Fruit fly (Drosophila melanogaster) whole organism, embryonic: Measurements from ENCODE around the gene CG6675.

ENCODE experiments used
- Adf1 ChIP-seq: fragments of 200-800 bp; sonication (Bioruptor generic); IDR thresholded peaks from 2 replicates; pipeline ENCODE4 v1.3.6; 2022; ENCODE audit warnings: missing biosample characterization, missing genetic modification characterization
- CG10366 ChIP-seq: fragments of 200-800 bp; sonication (Bioruptor generic); IDR thresholded peaks from 2 replicates; pipeline ENCODE4 v1.3.6; 2022; ENCODE audit warnings: missing biosample characterization, missing genetic modification characterization
- CG10431 ChIP-seq: fragments of 200-800 bp; sonication (Bioruptor generic); optimal IDR thresholded peaks from 3 replicates; lab custom pipeline; 2018; ENCODE audit warnings: missing biosample characterization, mild to moderate bottlenecking, missing genetic modification characterization
- CG10959 ChIP-seq: fragments of 200-800 bp; sonication (Bioruptor generic); IDR thresholded peaks from 2 replicates; pipeline ENCODE4 v1.3.6; 2022; ENCODE audit warnings: missing biosample characterization, missing genetic modification characterization
- CG11723 ChIP-seq: fragments of 200-800 bp; sonication (Bioruptor generic); optimal IDR thresholded peaks from 2 replicates; lab custom pipeline; 2017; ENCODE audit warnings: missing biosample characterization, mild to moderate bottlenecking, missing genetic modification characterization
- CG12769 ChIP-seq: fragments of 200-800 bp; sonication (Bioruptor generic); optimal IDR thresholded peaks from 2 replicates; lab custom pipeline; 2019; ENCODE audit warnings: missing biosample characterization, mild to moderate bottlenecking, missing genetic modification characterization, moderate library complexity
- CG1603 ChIP-seq: fragments of 200-800 bp; sonication (Bioruptor generic); optimal IDR thresholded peaks from 2 replicates; lab custom pipeline; 2019; ENCODE audit warnings: missing biosample characterization, mild to moderate bottlenecking, missing genetic modification characterization, moderate library complexity
- CG17802 ChIP-seq: fragments of 200-800 bp; sonication (Bioruptor generic); optimal IDR thresholded peaks from 2 replicates; lab custom pipeline; 2018; ENCODE audit warnings: missing biosample characterization, mild to moderate bottlenecking, missing genetic modification characterization, moderate library complexity
- CG17912 ChIP-seq: fragments of 200-800 bp; sonication (Bioruptor generic); optimal IDR thresholded peaks from 2 replicates; lab custom pipeline; 2018; ENCODE audit warnings: missing biosample characterization, mild to moderate bottlenecking, missing genetic modification characterization
- CG18262 ChIP-seq: fragments of 200-800 bp; optimal IDR thresholded peaks from 3 replicates; lab custom pipeline; 2019; ENCODE audit warnings: missing biosample characterization, mild to moderate bottlenecking, missing genetic modification characterization, moderate library complexity
- CG18619 ChIP-seq: fragments of 200-800 bp; sonication (Bioruptor generic); optimal IDR thresholded peaks from 3 replicates; lab custom pipeline; 2017; ENCODE audit warnings: missing biosample characterization, mild to moderate bottlenecking, missing genetic modification characterization
- CG2199 ChIP-seq: fragments of 200-800 bp; sonication (Bioruptor generic); IDR thresholded peaks from 3 replicates; pipeline ENCODE4 v1.3.6; 2022; ENCODE audit warnings: missing biosample characterization, missing genetic modification characterization
- CG30020 ChIP-seq: fragments of 200-800 bp; optimal IDR thresholded peaks from 2 replicates; lab custom pipeline; 2019; ENCODE audit warnings: missing biosample characterization, mild to moderate bottlenecking, missing genetic modification characterization, moderate library complexity
- CG34224 ChIP-seq: fragments of 200-800 bp; sonication (Bioruptor generic); IDR thresholded peaks from 3 replicates; pipeline ENCODE4 v1.3.6; 2022; ENCODE audit warnings: missing biosample characterization, missing genetic modification characterization; ENCODE audit not compliant: partially characterized antibody
- CG3726 ChIP-seq: fragments of 200-800 bp; sonication (Bioruptor generic); IDR thresholded peaks from 3 replicates; pipeline ENCODE4, ENCODE4 v1.3.6; 2022; ENCODE audit warnings: missing biosample characterization, missing genetic modification characterization
- CG4617 ChIP-seq: fragments of 200-800 bp; sonication (Bioruptor generic); optimal IDR thresholded peaks from 3 replicates; lab custom pipeline; 2016; ENCODE audit warnings: missing biosample characterization, missing genetic modification characterization, borderline replicate concordance
- CG7271 ChIP-seq: fragments of 200-800 bp; sonication (Bioruptor generic); optimal IDR thresholded peaks from 2 replicates; lab custom pipeline; 2018; ENCODE audit warnings: missing biosample characterization, mild to moderate bottlenecking, missing genetic modification characterization, moderate library complexity
- CG8388 ChIP-seq: fragments of 200-800 bp; sonication (Bioruptor generic); optimal IDR thresholded peaks from 2 replicates; lab custom pipeline; 2019; ENCODE audit warnings: missing biosample characterization, mild to moderate bottlenecking, missing genetic modification characterization, moderate library complexity
- CG9932 ChIP-seq: fragments of 200-800 bp; sonication (Bioruptor generic); IDR thresholded peaks from 2 replicates; pipeline ENCODE4 v1.3.6; 2022; ENCODE audit warnings: missing biosample characterization, missing genetic modification characterization
- CoRest ChIP-seq: fragments of 200-800 bp; sonication (Bioruptor generic); optimal IDR thresholded peaks from 3 replicates; lab custom pipeline; 2018; ENCODE audit warnings: missing biosample characterization, mild to moderate bottlenecking, missing genetic modification characterization, moderate library complexity
- Dip2 ChIP-seq: fragments of 200-800 bp; sonication (Bioruptor generic); IDR thresholded peaks from 2 replicates; pipeline ENCODE4 v1.3.6; 2022; ENCODE audit warnings: missing biosample characterization, missing genetic modification characterization
- Doc3 ChIP-seq: fragments of 200-800 bp; sonication (Bioruptor generic); IDR thresholded peaks from 3 replicates; pipeline ENCODE4 v1.3.6; 2022; ENCODE audit warnings: missing biosample characterization, missing genetic modification characterization; ENCODE audit not compliant: partially characterized antibody
- E2f2 ChIP-seq: fragments of 200-800 bp; sonication (Bioruptor generic); IDR thresholded peaks from 2 replicates; pipeline ENCODE4 v1.3.6; 2022; ENCODE audit warnings: missing biosample characterization, missing genetic modification characterization
- Elba2 ChIP-seq: fragments of 200-800 bp; sonication (Bioruptor generic); optimal IDR thresholded peaks from 3 replicates; lab custom pipeline; 2016; ENCODE audit warnings: missing biosample characterization, missing genetic modification characterization
- Hand ChIP-seq: fragments of 200-800 bp; sonication (Bioruptor generic); optimal IDR thresholded peaks from 2 replicates; lab custom pipeline; 2017; ENCODE audit warnings: mild to moderate bottlenecking, missing biosample characterization, missing genetic modification reagents, missing genetic modification characterization
- Hmr ChIP-seq: fragments of 200-800 bp; sonication (Bioruptor generic); optimal IDR thresholded peaks from 3 replicates; lab custom pipeline; 2017; ENCODE audit warnings: mild to moderate bottlenecking, missing biosample characterization, missing genetic modification reagents, missing genetic modification characterization
- Hr51 ChIP-seq, 2 experiments: fragments of 200-800 bp; sonication (Bioruptor generic); optimal IDR thresholded peaks; 2 replicates in 1 of 2; 3 replicates in 1 of 2; lab custom pipeline; 2016 to 2018; ENCODE audit warnings: missing biosample characterization in 2 of 2, missing genetic modification characterization in 2 of 2, mild to moderate bottlenecking in 1 of 2, moderate library complexity in 1 of 2
- Meics ChIP-seq: fragments of 200-800 bp; sonication (Bioruptor generic); optimal IDR thresholded peaks from 2 replicates; lab custom pipeline; 2017; ENCODE audit warnings: missing biosample characterization, mild to moderate bottlenecking, missing genetic modification characterization
- Xbp1 ChIP-seq: fragments of 200-800 bp; sonication (Bioruptor generic); optimal IDR thresholded peaks from 3 replicates; lab custom pipeline; 2016; ENCODE audit warnings: missing biosample characterization, mild to moderate bottlenecking, missing genetic modification characterization
- ara ChIP-seq: fragments of 200-800 bp; sonication (Bioruptor generic); IDR thresholded peaks from 2 replicates; pipeline ENCODE4 v1.3.6; 2022; ENCODE audit warnings: missing biosample characterization, missing genetic modification characterization
- bigmax ChIP-seq: fragments of 200-800 bp; sonication (Bioruptor generic); optimal IDR thresholded peaks from 2 replicates; lab custom pipeline; 2018; ENCODE audit warnings: missing biosample characterization, mild to moderate bottlenecking, missing genetic modification characterization
- br ChIP-seq: fragments of >200 bp; optimal IDR thresholded peaks from 2 replicates; lab custom pipeline; 2017
- caup ChIP-seq: fragments of 200-800 bp; sonication (Bioruptor generic); optimal IDR thresholded peaks from 3 replicates; lab custom pipeline; 2017; ENCODE audit warnings: missing biosample characterization, mild to moderate bottlenecking, missing genetic modification characterization, moderate library complexity; ENCODE audit not compliant: severe bottlenecking
- ci ChIP-seq: fragments of 200-800 bp; sonication (Bioruptor generic); IDR thresholded peaks from 3 replicates; pipeline ENCODE4 v1.3.6; 2022; ENCODE audit warnings: missing biosample characterization, missing genetic modification characterization
- dati ChIP-seq: fragments of 200-800 bp; sonication (Bioruptor generic); IDR thresholded peaks from 2 replicates; pipeline ENCODE4 v1.3.6; 2022; ENCODE audit warnings: missing biosample characterization, missing genetic modification characterization
- eve ChIP-seq, 2 experiments: fragments of >200 bp; optimal IDR thresholded peaks; 2 replicates each; lab custom pipeline; 2017; ENCODE audit warnings: missing biosample characterization in 2 of 2, missing genetic modification characterization in 2 of 2
- grn ChIP-seq: fragments of 200-800 bp; sonication (Bioruptor generic); optimal IDR thresholded peaks from 3 replicates; lab custom pipeline; 2017; ENCODE audit warnings: missing biosample characterization, missing genetic modification characterization
- insv ChIP-seq, 2 experiments: fragments of 200-800 bp; sonication (Bioruptor generic); optimal IDR thresholded peaks; 3 replicates each; lab custom pipeline; 2016 to 2018; ENCODE audit warnings: missing biosample characterization in 2 of 2, missing genetic modification characterization in 2 of 2
- lab ChIP-seq: fragments of 200-800 bp; sonication (Bioruptor generic); optimal IDR thresholded peaks from 3 replicates; lab custom pipeline; 2017; ENCODE audit warnings: missing biosample characterization, missing genetic modification characterization, mild to moderate bottlenecking, moderate library complexity, missing genetic modification reagents
- lilli ChIP-seq: fragments of 200-800 bp; sonication (Bioruptor generic); optimal IDR thresholded peaks from 3 replicates; lab custom pipeline; 2016; ENCODE audit warnings: missing biosample characterization, missing genetic modification characterization
- pzg ChIP-seq: fragments of 200-800 bp; sonication (Bioruptor generic); optimal IDR thresholded peaks from 3 replicates; lab custom pipeline; 2018; ENCODE audit warnings: missing biosample characterization, mild to moderate bottlenecking, missing genetic modification characterization, moderate library complexity
- row ChIP-seq: fragments of 200-800 bp; sonication (Bioruptor generic); IDR thresholded peaks from 3 replicates; pipeline ENCODE4 v1.3.6; 2022; ENCODE audit warnings: missing biosample characterization, missing genetic modification characterization
- schlank ChIP-seq: fragments of 200-800 bp; sonication (Bioruptor generic); optimal IDR thresholded peaks from 2 replicates; lab custom pipeline; 2018; ENCODE audit warnings: missing biosample characterization, mild to moderate bottlenecking, missing genetic modification characterization
- sna ChIP-seq: fragments of 200-800 bp; sonication (Bioruptor generic); IDR thresholded peaks from 2 replicates; pipeline ENCODE4 v1.3.6; 2022; ENCODE audit warnings: missing biosample characterization, missing genetic modification characterization; ENCODE audit not compliant: partially characterized antibody
- tgo ChIP-seq: fragments of 200-800 bp; sonication (Bioruptor generic); IDR thresholded peaks from 3 replicates; pipeline ENCODE4 v1.3.6; 2022; ENCODE audit warnings: missing biosample characterization, missing genetic modification characterization
- vvl ChIP-seq: fragments of 200-800 bp; sonication (Bioruptor generic); IDR thresholded peaks from 2 replicates; pipeline ENCODE4 v1.3.6; 2022; ENCODE audit warnings: missing biosample characterization, missing genetic modification characterization
- wek ChIP-seq: fragments of 200-800 bp; sonication (Bioruptor generic); optimal IDR thresholded peaks from 3 replicates; lab custom pipeline; 2018; ENCODE audit warnings: missing biosample characterization, mild to moderate bottlenecking, missing genetic modification characterization, moderate library complexity
- zen ChIP-seq: fragments of 200-800 bp; sonication (Bioruptor generic); optimal IDR thresholded peaks from 3 replicates; lab custom pipeline; 2018; ENCODE audit warnings: missing biosample characterization, mild to moderate bottlenecking, missing genetic modification characterization, moderate library complexity

Gene CG6675

dm6 chr2L:22131171-22131675, 22.5 kb downstream of the CG6675 start, which contains the start of gene CG42748 (continued):
- TF ChIP-seq br (lab: Kevin White, UChicago) = no peak
- TF ChIP-seq CG2199 (GFP tag; lab: Robert Waterston, UW) = peak; percentile 34; the same call in 1 of the 3 replicates
- TF ChIP-seq CG17912 (GFP tag; lab: Kevin White, UChicago) = no peak
- TF ChIP-seq Doc3 = no peak
- TF ChIP-seq grn = no peak
- TF ChIP-seq Adf1 = no peak
- no peak for TF ChIP-seq ci (GFP tag; lab: Robert Waterston, UW)
- TF ChIP-seq CG4617 (GFP tag; lab: Kevin White, UChicago) = no peak
- TF ChIP-seq schlank (tag; lab: Kevin White, UChicago) = no peak
- peak; percentile 57; the same call in 1 of the 2 replicates for TF ChIP-seq sna
- peak; percentile 77 for TF ChIP-seq CG11723 (GFP tag; lab: Kevin White, UChicago)
- TF ChIP-seq Meics = peak; percentile 13
- no peak for TF ChIP-seq CG18619 (GFP tag; lab: Kevin White, UChicago)
- TF ChIP-seq Xbp1 (GFP tag; lab: Kevin White, UChicago) = no peak
- TF ChIP-seq Hmr = no peak
- peak; percentile 13 for TF ChIP-seq CoRest (tag; lab: Kevin White, UChicago)
- TF ChIP-seq bigmax (GFP tag; lab: Kevin White, UChicago) = no peak
- TF ChIP-seq CG3726 = no peak
- peak; percentile 12 for TF ChIP-seq zen (tag; lab: Kevin White, UChicago)
- peak in 1 of 2 experiments; percentile 86 for TF ChIP-seq insv (GFP tag; optimal IDR thresholded peaks at IDR 0.05; lab: Kevin White, UChicago)

- TF ChIP-seq lilli (GFP tag; lab: Kevin White, UChicago) (no peak), wek (GFP tag; lab: Kevin White, UChicago) (peak; percentile 77), row (peak; percentile 41; the same call in 2 of the 3 replicates), CG17802 (tag; lab: Kevin White, UChicago) (peak; percentile 54), Elba2 (GFP tag; lab: Kevin White, UChicago) (peak; percentile 80), CG30020 (peak; percentile 76), Dip2 (no peak), eve (GFP tag; optimal IDR thresholded peaks at IDR 0.05; lab: Kevin White, UChicago) (peak in 1 of 2 experiments; percentile 11), CG10431 (GFP tag; lab: Kevin White, UChicago) (peak; percentile 59), CG2199 (GFP tag; lab: Robert Waterston, UW) (0 out of 3 replicates have a peak, but pooled peaks have one; percentile 11), CG1603 (peak; percentile 28), Meics (peak; percentile 83), pzg (GFP tag; lab: Kevin White, UChicago) (no peak), tgo (GFP tag; lab: Robert Waterston, UW) (no peak)
Measured at dm6 chr2L:22132984-22133383, 24.2 kb downstream of the CG6675 start.

dm6 chr2L:22134091-22134730, 25.4 kb downstream of the CG6675 start:
- TF ChIP-seq Hr51 (GFP tag; optimal IDR thresholded peaks at IDR 0.05; lab: Kevin White, UChicago) (no peak), dati (no peak), bigmax (GFP tag; lab: Kevin White, UChicago) (no peak), lab (GFP tag; lab: Kevin White, UChicago) (no peak), caup (GFP tag; lab: Kevin White, UChicago) (peak; percentile 11), Hand (no peak), CG7271 (tag; lab: Kevin White, UChicago) (no peak), CG18262 (no peak), vvl (GFP tag; lab: Robert Waterston, UW) (peak; percentile 24; the same call in 1 of the 2 replicates), CG10959 (GFP tag; lab: Robert Waterston, UW) (no peak), E2f2 (GFP tag; lab: Robert Waterston, UW) (0 out of 2 replicates have a peak, but pooled peaks have one; percentile 9), ara (GFP tag; lab: Robert Waterston, UW) (no peak), CG9932 (no peak), CG12769 (tag; lab: Kevin White, UChicago) (peak; percentile 59), CG10366 (GFP tag; lab: Robert Waterston, UW) (no peak), CG8388 (GFP tag; lab: Kevin White, UChicago) (no peak), CG34224 (GFP tag; lab: Robert Waterston, UW) (no peak)
